Worm (Caenorhabditis elegans) whole organism, L1 larva: ENCODE data around the gene T19E7.6.

Source experiments
- C16A3.4 ChIP-seq: fragments of 150-350 bp; optimal IDR thresholded peaks from 2 replicates; lab custom pipeline; 2014; ENCODE audit warnings: missing biosample characterization, missing genetic modification characterization
- F16B12.6 ChIP-seq: fragments of 150-350 bp; optimal IDR thresholded peaks from 2 replicates; lab custom pipeline; 2014; ENCODE audit warnings: missing biosample characterization, missing genetic modification characterization
- ama-1 ChIP-seq: fragments of 150-350 bp; optimal IDR thresholded peaks from 2 replicates; lab custom pipeline; 2014
- blmp-1 ChIP-seq: fragments of 150-350 bp; optimal IDR thresholded peaks from 2 replicates; lab custom pipeline; 2014; ENCODE audit warnings: missing biosample characterization, missing genetic modification characterization
- ceh-63 ChIP-seq: fragments of 200-800 bp; sonication (Bioruptor generic); optimal IDR thresholded peaks from 2 replicates; lab custom pipeline; 2018; ENCODE audit warnings: mild to moderate bottlenecking, missing genetic modification characterization, missing compliant biosample characterization
- dsc-1 ChIP-seq: sonication (generic microtip); optimal IDR thresholded peaks from 2 replicates; lab custom pipeline; 2016; ENCODE audit warnings: mild to moderate bottlenecking, missing genetic modification characterization, missing compliant biosample characterization
- efl-1 ChIP-seq, 4 experiments: fragments of 150-350 bp; optimal IDR thresholded peaks in 3 of 4; peaks in 1 of 4; 1 replicate in 1 of 4; 2 replicates in 3 of 4; lab custom pipeline; 2014; ENCODE audit warnings: missing biosample characterization in 2 of 4, missing genetic modification characterization in 2 of 4, missing genetic modification reagents in 2 of 4
- fos-1 ChIP-seq: fragments of 150-350 bp; optimal IDR thresholded peaks from 2 replicates; lab custom pipeline; 2014; ENCODE audit warnings: missing biosample characterization, missing genetic modification characterization
- irx-1 ChIP-seq: sonication (generic microtip); optimal IDR thresholded peaks from 2 replicates; lab custom pipeline; 2016; ENCODE audit warnings: missing genetic modification characterization, missing compliant biosample characterization
- isw-1 ChIP-seq: fragments of 200-800 bp; sonication (Bioruptor generic); IDR thresholded peaks from 2 replicates; pipeline ENCODE4 v1.3.6; 2022; ENCODE audit warnings: missing genetic modification characterization, missing compliant biosample characterization
- jun-1 ChIP-seq: fragments of 150-350 bp; optimal IDR thresholded peaks from 2 replicates; lab custom pipeline; 2014; ENCODE audit warnings: missing biosample characterization, missing genetic modification reagents, missing genetic modification characterization
- lin-13 ChIP-seq: fragments of 150-350 bp; optimal IDR thresholded peaks from 2 replicates; lab custom pipeline; 2014; ENCODE audit warnings: missing biosample characterization, missing genetic modification reagents, missing genetic modification characterization
- lin-14 ChIP-seq: fragments of 200-800 bp; sonication (Bioruptor generic); optimal IDR thresholded peaks from 2 replicates; lab custom pipeline; 2018; ENCODE audit warnings: mild to moderate bottlenecking, missing genetic modification characterization, moderate library complexity, missing compliant biosample characterization
- lin-15B ChIP-seq: fragments of 150-350 bp; sonication (generic microtip); optimal IDR thresholded peaks from 3 replicates; lab custom pipeline; 2014; ENCODE audit warnings: missing biosample characterization, missing genetic modification characterization
- lir-3 ChIP-seq: sonication (generic microtip); optimal IDR thresholded peaks from 2 replicates; lab custom pipeline; 2016; ENCODE audit warnings: mild to moderate bottlenecking, missing genetic modification characterization, moderate library complexity, missing compliant biosample characterization; ENCODE audit not compliant: poor library complexity
- mep-1 ChIP-seq: fragments of 150-350 bp; optimal IDR thresholded peaks from 2 replicates; lab custom pipeline; 2014; ENCODE audit warnings: missing biosample characterization, missing genetic modification characterization
- nhr-11 ChIP-seq: fragments of 150-350 bp; optimal IDR thresholded peaks from 2 replicates; lab custom pipeline; 2014; ENCODE audit warnings: missing biosample characterization, missing genetic modification characterization
- nhr-19 ChIP-seq: fragments of 200-800 bp; sonication (Bioruptor generic); conservative IDR thresholded peaks from 2 replicates; pipeline ENCODE4 v1.3.6; 2022; ENCODE audit warnings: missing genetic modification characterization, missing compliant biosample characterization
- nhr-20 ChIP-seq: sonication (generic microtip); optimal IDR thresholded peaks from 2 replicates; lab custom pipeline; 2016; ENCODE audit warnings: mild to moderate bottlenecking, missing genetic modification characterization, missing compliant biosample characterization
- nhr-237 ChIP-seq: fragments of 150-350 bp; optimal IDR thresholded peaks from 2 replicates; lab custom pipeline; 2014; ENCODE audit warnings: missing biosample characterization, missing genetic modification characterization
- nhr-85 ChIP-seq: sonication (generic microtip); peaks from one replicate; lab custom pipeline; 2016; ENCODE audit warnings: missing genetic modification characterization, inconsistent platforms, missing compliant biosample characterization
- nhr-90 ChIP-seq: sonication (generic microtip); optimal IDR thresholded peaks from 2 replicates; lab custom pipeline; 2016; ENCODE audit warnings: mild to moderate bottlenecking, missing genetic modification characterization, missing compliant biosample characterization; ENCODE audit not compliant: poor library complexity
- pqm-1 ChIP-seq: sonication (generic microtip); optimal IDR thresholded peaks from 3 replicates; lab custom pipeline; 2017; ENCODE audit warnings: missing biosample characterization, missing genetic modification characterization
- skn-1 ChIP-seq: fragments of 150-350 bp; optimal IDR thresholded peaks from 2 replicates; lab custom pipeline; 2014; ENCODE audit warnings: missing biosample characterization, missing genetic modification characterization
- snpc-4 ChIP-seq: fragments of 150-350 bp; optimal IDR thresholded peaks from 2 replicates; lab custom pipeline; 2014; ENCODE audit warnings: missing biosample characterization, missing genetic modification characterization
- snu-23 ChIP-seq: sonication (generic microtip); optimal IDR thresholded peaks from 2 replicates; lab custom pipeline; 2016; ENCODE audit warnings: missing genetic modification characterization, missing compliant biosample characterization
- sptf-1 ChIP-seq: fragments of 150-350 bp; optimal IDR thresholded peaks from 2 replicates; lab custom pipeline; 2014; ENCODE audit warnings: missing biosample characterization, missing genetic modification characterization
- sup-37 ChIP-seq: fragments of 200-800 bp; sonication (Bioruptor generic); optimal IDR thresholded peaks from 2 replicates; lab custom pipeline; 2018; ENCODE audit warnings: mild to moderate bottlenecking, missing genetic modification characterization, missing compliant biosample characterization
- unc-130 ChIP-seq: fragments of 150-350 bp; optimal IDR thresholded peaks from 2 replicates; lab custom pipeline; 2017; ENCODE audit warnings: missing biosample characterization, missing genetic modification characterization, inconsistent platforms
- unc-86 ChIP-seq: sonication (generic microtip); optimal IDR thresholded peaks from 2 replicates; lab custom pipeline; 2016; ENCODE audit warnings: missing genetic modification characterization, missing compliant biosample characterization
- xbp-1 ChIP-seq: sonication (generic microtip); optimal IDR thresholded peaks from 2 replicates; lab custom pipeline; 2016; ENCODE audit warnings: missing genetic modification characterization, missing compliant biosample characterization
- zip-4 ChIP-seq: fragments of 200-800 bp; sonication (Bioruptor generic); optimal IDR thresholded peaks from 2 replicates; lab custom pipeline; 2018; ENCODE audit warnings: mild to moderate bottlenecking, missing genetic modification characterization, moderate library complexity, missing compliant biosample characterization
- ztf-11 ChIP-seq, 2 experiments: sonication (generic microtip); optimal IDR thresholded peaks; 2 replicates each; lab custom pipeline; 2016 to 2017; ENCODE audit warnings: missing genetic modification characterization in 2 of 2, missing biosample characterization in 1 of 2, missing compliant biosample characterization in 1 of 2
- ztf-4 ChIP-seq: fragments of 150-350 bp; optimal IDR thresholded peaks from 2 replicates; lab custom pipeline; 2014; ENCODE audit warnings: missing biosample characterization, missing genetic modification characterization

Gene T19E7.6

ce11 chrIV:5703443-5703842 is 34.1 kb upstream of the T19E7.6 start, which contains the start of the genes C55C3.73 and perm-5:
Gene C55C3.73, minus strand, starts transcription at chrIV:5703451.
Gene perm-5, minus strand, starts transcription at chrIV:5703468.
- TF ChIP-seq efl-1 (optimal IDR thresholded peaks at IDR 0.05; lab: Kevin White, UChicago) (peak in 1 of 2 experiments; percentile 2), efl-1 (GFP tag; optimal IDR thresholded peaks at IDR 0.05 in 1 of 2; lab: Kevin White, UChicago) (no peak), ztf-4 (tag; lab: Kevin White, UChicago) (no peak)

ce11 chrIV:5701646-5702045 is 32.3 kb upstream of the T19E7.6 start:
- TF ChIP-seq ztf-11 (tag; optimal IDR thresholded peaks at IDR 0.05; lab: Kevin White, UChicago) (no peak), mep-1 (tag; lab: Kevin White, UChicago) (no peak), lin-14 (GFP tag; lab: Kevin White, UChicago) (peak; percentile 44), blmp-1 (tag; lab: Kevin White, UChicago) (peak; percentile 62), nhr-85 (tag; lab: Kevin White, UChicago) (peak; percentile 82)
- TF ChIP-seq, all 84 proteins: peak for 3

ce11 chrIV:5700372-5700771 is 31.1 kb upstream of the T19E7.6 start:
- TF ChIP-seq blmp-1 (tag; lab: Kevin White, UChicago) = peak; percentile 79
- no peak for TF ChIP-seq snpc-4 (tag; lab: Kevin White, UChicago)
- peak; percentile 65 for TF ChIP-seq nhr-85 (tag; lab: Kevin White, UChicago)
- no peak for TF ChIP-seq ama-1 (lab: Kevin White, UChicago)
- TF ChIP-seq lin-13 (GFP tag; lab: Kevin White, UChicago) = no peak
- no peak for TF ChIP-seq nhr-11 (tag; lab: Kevin White, UChicago)
- TF ChIP-seq mep-1 (tag; lab: Kevin White, UChicago) = peak; percentile 64
- no peak for TF ChIP-seq C16A3.4 (tag; lab: Kevin White, UChicago)
- no peak for TF ChIP-seq unc-86 (tag; lab: Kevin White, UChicago)

ce11 chrIV:5690386-5691080 is 21.2 kb upstream of the T19E7.6 start, which contains the start of gene C55C3.8:
Gene C55C3.8, plus strand, starts transcription at chrIV:5691030.
- TF ChIP-seq sup-37 (no peak), fos-1 (tag; lab: Kevin White, UChicago) (no peak), nhr-237 (tag; lab: Kevin White, UChicago) (no peak), blmp-1 (tag; lab: Kevin White, UChicago) (no peak), pqm-1 (tag; lab: Kevin White, UChicago) (no peak), nhr-20 (tag; lab: Kevin White, UChicago) (no peak), sptf-1 (tag; lab: Kevin White, UChicago) (no peak), nhr-19 (GFP tag; lab: Robert Waterston, UW) (no peak), unc-130 (tag; lab: Kevin White, UChicago) (no peak)

- TF ChIP-seq isw-1 (GFP tag; lab: Robert Waterston, UW) (no peak), skn-1 (tag; lab: Kevin White, UChicago) (no peak), dsc-1 (no peak), irx-1 (tag; lab: Kevin White, UChicago) (no peak), F16B12.6 (tag; lab: Kevin White, UChicago) (no peak), efl-1 (optimal IDR thresholded peaks at IDR 0.05; lab: Kevin White, UChicago) (no peak), efl-1 (GFP tag; optimal IDR thresholded peaks at IDR 0.05 in 1 of 2; lab: Kevin White, UChicago) (no peak), ceh-63 (GFP tag; lab: Kevin White, UChicago) (no peak), xbp-1 (no peak), jun-1 (tag; lab: Kevin White, UChicago) (no peak)
Measured at ce11 chrIV:5685014-5685413, 15.7 kb upstream of the T19E7.6 start, which contains the start of gene C55C3.3. Gene C55C3.3, plus strand, starts transcription at chrIV:5685287.

ce11 chrIV:5682547-5683234 is 13.4 kb upstream of the T19E7.6 start, which contains the start of the genes C55C3.7 and C55C3.6:
Gene C55C3.7, minus strand, starts transcription at chrIV:5682647.
Gene C55C3.6, plus strand, starts transcription at chrIV:5683184.
- TF ChIP-seq zip-4 (GFP tag; lab: Kevin White, UChicago) (no peak), snu-23 (no peak), lir-3 (tag; lab: Kevin White, UChicago) (no peak), nhr-90 (tag; lab: Kevin White, UChicago) (no peak), lin-15B (tag; lab: Kevin White, UChicago) (no peak), nhr-11 (tag; lab: Kevin White, UChicago) (no peak), ama-1 (lab: Kevin White, UChicago) (no peak)
